Worm (Caenorhabditis elegans) whole organism, late embryonic: Measurements from ENCODE around the gene asp-3.
A peak's percentile ranks its signal among the peaks of the same experiment; 100 is the strongest.

Experiments
- K09A11.1 ChIP-seq: sonication (generic microtip); optimal IDR thresholded peaks from 2 replicates; lab custom pipeline; 2017; ENCODE audit warnings: antibody characterized with exemption, mild to moderate bottlenecking, missing genetic modification characterization, missing compliant biosample characterization; ENCODE audit not compliant: insufficient read depth
- ama-1 ChIP-seq: fragments of 150-350 bp; optimal IDR thresholded peaks from 2 replicates; lab custom pipeline; 2014
- ceh-48 ChIP-seq: sonication (generic microtip); optimal IDR thresholded peaks from 2 replicates; lab custom pipeline; 2016; ENCODE audit warnings: missing genetic modification characterization, inconsistent platforms, missing compliant biosample characterization
- fkh-6 ChIP-seq: sonication (generic microtip); optimal IDR thresholded peaks from 2 replicates; lab custom pipeline; 2016; ENCODE audit warnings: missing genetic modification characterization, missing compliant biosample characterization
- hlh-15 ChIP-seq: sonication (generic microtip); optimal IDR thresholded peaks from 2 replicates; lab custom pipeline; 2016; ENCODE audit warnings: missing genetic modification characterization, missing compliant biosample characterization
- nhr-11 ChIP-seq: fragments of 150-350 bp; optimal IDR thresholded peaks from 2 replicates; lab custom pipeline; 2014; ENCODE audit warnings: missing biosample characterization, missing genetic modification characterization
- pag-3 ChIP-seq: sonication (generic microtip); optimal IDR thresholded peaks from 2 replicates; lab custom pipeline; 2016; ENCODE audit warnings: missing compliant biosample characterization, missing genetic modification characterization, borderline replicate concordance
- pax-1 ChIP-seq: fragments of 150-350 bp; optimal IDR thresholded peaks from 2 replicates; lab custom pipeline; 2014; ENCODE audit warnings: missing biosample characterization, missing genetic modification characterization
- sdc-2 ChIP-seq: sonication (generic microtip); optimal IDR thresholded peaks from 2 replicates; lab custom pipeline; 2016; ENCODE audit warnings: missing genotype, missing genetic modification characterization, missing compliant biosample characterization
- sox-4 ChIP-seq: sonication (generic microtip); optimal IDR thresholded peaks from 2 replicates; lab custom pipeline; 2017; ENCODE audit warnings: mild to moderate bottlenecking, missing genetic modification characterization, inconsistent platforms, missing compliant biosample characterization

DNA sequence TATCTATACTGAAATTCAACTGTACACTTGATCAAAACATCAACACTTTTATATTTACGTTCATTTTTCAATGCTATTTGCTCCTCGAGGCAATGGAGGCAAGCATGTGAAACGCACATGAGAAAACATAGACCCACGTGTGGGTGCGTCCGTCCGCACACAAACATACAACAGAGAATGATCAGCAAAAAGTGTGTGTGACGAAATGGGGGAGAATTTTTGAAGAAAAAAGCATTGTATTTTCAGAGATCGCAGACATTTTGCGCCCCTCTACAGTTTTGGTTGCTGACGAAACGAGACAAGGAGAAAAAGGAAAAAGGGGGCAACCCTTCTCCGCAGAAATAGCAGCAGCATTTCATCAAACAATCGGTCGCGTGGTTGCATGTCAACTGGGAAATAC lies 40.7 kb upstream of the asp-3 start:
- no peak for TF ChIP-seq sox-4 (tag; lab: Kevin White, UChicago)
- no peak for TF ChIP-seq ama-1
- no peak for TF ChIP-seq hlh-15
- TF ChIP-seq nhr-11 (tag; lab: Kevin White, UChicago), result no peak
- no peak for TF ChIP-seq sdc-2
- TF ChIP-seq ceh-48, result no peak
- no peak for TF ChIP-seq pax-1 (tag; lab: Kevin White, UChicago)
- TF ChIP-seq fkh-6, result no peak
- TF ChIP-seq K09A11.1 (tag; lab: Kevin White, UChicago), result peak; percentile 4
- no peak for TF ChIP-seq pag-3 (tag; lab: Kevin White, UChicago)
